Worm (Caenorhabditis elegans) whole organism, young adult: ENCODE measurements around the gene rab-21.

ENCODE experiments used
- F10E7.11 ChIP-seq: sonication (generic microtip); optimal IDR thresholded peaks from 2 replicates; lab custom pipeline; 2017; ENCODE audit warnings: mild to moderate bottlenecking, missing genetic modification characterization, moderate library complexity, missing compliant biosample characterization
- Y95B8A.8 ChIP-seq: fragments of 200-800 bp; sonication (Bioruptor generic); IDR thresholded peaks from 2 replicates; pipeline ENCODE4 v1.3.6; 2022; ENCODE audit warnings: missing genetic modification reagents, missing genetic modification characterization, missing compliant biosample characterization
- ama-1 ChIP-seq, 3 experiments: fragments of 150-350 bp in 1 of 3; sonication (generic microtip) in 2 of 3; optimal IDR thresholded peaks; 2 replicates each; lab custom pipeline; 2014 to 2018; ENCODE audit warnings: missing biosample characterization in 2 of 3, missing genetic modification characterization in 2 of 3, missing genetic modification reagents in 2 of 3
- atf-7 ChIP-seq: sonication (generic microtip); optimal IDR thresholded peaks from 2 replicates; lab custom pipeline; 2017; ENCODE audit warnings: mild to moderate bottlenecking, missing genetic modification characterization, missing compliant biosample characterization
- cebp-1 ChIP-seq, 2 experiments: fragments of 200-800 bp in 1 of 2; sonication (Bioruptor generic) in 1 of 2; sonication (generic microtip) in 1 of 2; IDR thresholded peaks in 1 of 2; optimal IDR thresholded peaks in 1 of 2; 2 replicates each; pipeline versions ENCODE4 v1.3.6 to Lab custom; 2017 to 2022; ENCODE audit warnings: missing compliant biosample characterization in 2 of 2, missing genetic modification characterization in 2 of 2, mild to moderate bottlenecking in 1 of 2, missing genetic modification reagents in 1 of 2, moderate library complexity in 1 of 2
- dpff-1 ChIP-seq: sonication (generic microtip); optimal IDR thresholded peaks from 2 replicates; lab custom pipeline; 2017; ENCODE audit warnings: mild to moderate bottlenecking, missing genetic modification characterization, missing compliant biosample characterization
- gei-17 ChIP-seq: fragments of 200-800 bp; sonication (Bioruptor generic); optimal IDR thresholded peaks from 2 replicates; lab custom pipeline; 2018; ENCODE audit warnings: mild to moderate bottlenecking, missing genetic modification characterization, missing compliant biosample characterization
- nhr-80 ChIP-seq: sonication (generic microtip); optimal IDR thresholded peaks from 2 replicates; lab custom pipeline; 2016; ENCODE audit warnings: missing genetic modification characterization, missing compliant biosample characterization
- nhr-90 ChIP-seq: sonication (generic microtip); optimal IDR thresholded peaks from 2 replicates; lab custom pipeline; 2016; ENCODE audit warnings: missing genotype, mild to moderate bottlenecking, missing genetic modification characterization, missing compliant biosample characterization
- snpc-4 ChIP-seq, 5 experiments: fragments of 150-350 bp in 1 of 5; sonication (generic microtip) in 4 of 5; optimal IDR thresholded peaks; 2 replicates each; lab custom pipeline; 2014 to 2018; ENCODE audit warnings: missing genetic modification characterization in 5 of 5, missing biosample characterization in 3 of 5, antibody characterized with exemption in 2 of 5, mild to moderate bottlenecking in 2 of 5, missing compliant biosample characterization in 2 of 5, missing genotype in 2 of 5, moderate library complexity in 2 of 5, missing genetic modification reagents in 1 of 5
- ztf-28 ChIP-seq: fragments of 200-800 bp; sonication (Bioruptor generic); IDR thresholded peaks from 2 replicates; pipeline ENCODE4 v1.3.6; 2022; ENCODE audit warnings: missing genetic modification reagents, missing genetic modification characterization, missing compliant biosample characterization

- TF ChIP-seq cebp-1 (GFP tag; IDR thresholded peaks at IDR 0.05; lab: Robert Waterston, UW) = no peak
- no peak for TF ChIP-seq cebp-1 (tag; optimal IDR thresholded peaks at IDR 0.05; lab: Kevin White, UChicago)
- TF ChIP-seq dpff-1 (tag; lab: Kevin White, UChicago) = no peak
- TF ChIP-seq nhr-80 = no peak
- TF ChIP-seq gei-17 (GFP tag; lab: Kevin White, UChicago) = no peak
- TF ChIP-seq atf-7 (tag; lab: Kevin White, UChicago) = no peak
- no peak for TF ChIP-seq nhr-90 (tag; lab: Kevin White, UChicago)
- TF ChIP-seq F10E7.11 = no peak
- TF ChIP-seq Y95B8A.8 (GFP tag; lab: Robert Waterston, UW) = no peak
- TF ChIP-seq ama-1 (optimal IDR thresholded peaks at IDR 0.05; lab: Kevin White, UChicago) = no peak
- TF ChIP-seq ama-1 (GFP tag; optimal IDR thresholded peaks at IDR 0.05; lab: Kevin White, UChicago) = no peak
- TF ChIP-seq ztf-28 (GFP tag; lab: Robert Waterston, UW) = no peak
- TF ChIP-seq snpc-4 (GFP tag; optimal IDR thresholded peaks at IDR 0.05; lab: Kevin White, UChicago) = no peak
- TF ChIP-seq snpc-4 (tag; optimal IDR thresholded peaks at IDR 0.05; lab: Kevin White, UChicago) = no peak
Measured at ce11 chrII:8733627-8734026, 18.8 kb upstream of the rab-21 start.
